Worm (Caenorhabditis elegans) whole organism, L2 larva: ENCODE results near the gene F20G2.1.

Experiments used
- C34F6.9 ChIP-seq: fragments of 150-350 bp; optimal IDR thresholded peaks from 2 replicates; lab custom pipeline; 2014; ENCODE audit warnings: missing biosample characterization, missing genetic modification characterization
- F13H6.1 ChIP-seq: sonication (generic microtip); optimal IDR thresholded peaks from 2 replicates; lab custom pipeline; 2016; ENCODE audit warnings: missing genetic modification characterization, missing compliant biosample characterization
- R02D3.7 ChIP-seq: fragments of 150-350 bp; optimal IDR thresholded peaks from 2 replicates; lab custom pipeline; 2014; ENCODE audit warnings: missing biosample characterization, missing genetic modification characterization
- Y55F3AM.14 ChIP-seq: fragments of 200-800 bp; sonication (Bioruptor generic); optimal IDR thresholded peaks from 2 replicates; lab custom pipeline; 2018; ENCODE audit warnings: mild to moderate bottlenecking, missing genetic modification characterization, missing compliant biosample characterization
- ZK546.5 ChIP-seq: sonication (generic microtip); optimal IDR thresholded peaks from 2 replicates; lab custom pipeline; 2017; ENCODE audit warnings: missing biosample characterization, missing genetic modification characterization
- aly-2 ChIP-seq: fragments of 150-350 bp; optimal IDR thresholded peaks from 2 replicates; lab custom pipeline; 2014; ENCODE audit warnings: missing biosample characterization, missing genetic modification characterization
- ama-1 ChIP-seq: fragments of 150-350 bp; optimal IDR thresholded peaks from 2 replicates; lab custom pipeline; 2018; ENCODE audit warnings: inconsistent platforms
- blmp-1 ChIP-seq: sonication (generic microtip); optimal IDR thresholded peaks from 2 replicates; lab custom pipeline; 2017; ENCODE audit warnings: missing genetic modification characterization, mild to moderate bottlenecking, missing compliant biosample characterization, antibody characterized with exemption, moderate library complexity; ENCODE audit not compliant: insufficient read depth
- ceh-82 ChIP-seq: fragments of 150-350 bp; optimal IDR thresholded peaks from 2 replicates; lab custom pipeline; 2014; ENCODE audit warnings: missing biosample characterization, missing genetic modification characterization
- crh-2 ChIP-seq: sonication (generic microtip); optimal IDR thresholded peaks from 2 replicates; lab custom pipeline; 2017; ENCODE audit warnings: missing biosample characterization, missing genetic modification characterization
- dmd-4 ChIP-seq: sonication (generic microtip); optimal IDR thresholded peaks from 2 replicates; lab custom pipeline; 2017; ENCODE audit warnings: missing biosample characterization, missing genetic modification characterization
- egl-27 ChIP-seq: sonication (generic microtip); optimal IDR thresholded peaks from 3 replicates; lab custom pipeline; 2017; ENCODE audit warnings: missing biosample characterization, missing genetic modification reagents, missing genetic modification characterization
- elt-1 ChIP-seq: fragments of 150-350 bp; optimal IDR thresholded peaks from 2 replicates; lab custom pipeline; 2014; ENCODE audit warnings: missing biosample characterization, missing genetic modification characterization
- elt-3 ChIP-seq: sonication (generic microtip); optimal IDR thresholded peaks from 2 replicates; lab custom pipeline; 2017; ENCODE audit warnings: missing biosample characterization, missing genetic modification characterization
- fos-1 ChIP-seq: fragments of 150-350 bp; optimal IDR thresholded peaks from 2 replicates; lab custom pipeline; 2014; ENCODE audit warnings: missing biosample characterization, missing genetic modification characterization
- gmeb-1 ChIP-seq: fragments of 150-350 bp; optimal IDR thresholded peaks from 2 replicates; lab custom pipeline; 2014; ENCODE audit warnings: missing biosample characterization, missing genetic modification characterization
- lin-11 ChIP-seq: fragments of 150-350 bp; sonication (generic microtip); optimal IDR thresholded peaks from 2 replicates; lab custom pipeline; 2014; ENCODE audit warnings: missing biosample characterization, missing genetic modification characterization, inconsistent platforms, mixed read lengths
- lin-13 ChIP-seq: fragments of 150-350 bp; optimal IDR thresholded peaks from 2 replicates; lab custom pipeline; 2014; ENCODE audit warnings: missing biosample characterization, missing genetic modification reagents, missing genetic modification characterization
- lin-39 ChIP-seq: fragments of 150-350 bp; optimal IDR thresholded peaks from 2 replicates; lab custom pipeline; 2014; ENCODE audit warnings: missing biosample characterization, missing genetic modification reagents, missing genetic modification characterization
- lsy-2 ChIP-seq, 2 experiments: fragments of 150-350 bp in 1 of 2; sonication (generic microtip) in 1 of 2; optimal IDR thresholded peaks; 2 replicates each; lab custom pipeline; 2014 to 2017; ENCODE audit warnings: missing biosample characterization in 2 of 2, missing genetic modification characterization in 2 of 2
- mab-5 ChIP-seq: fragments of 150-350 bp; optimal IDR thresholded peaks from 2 replicates; lab custom pipeline; 2014; ENCODE audit warnings: missing biosample characterization, missing genetic modification characterization
- mbf-1 ChIP-seq: sonication (generic microtip); optimal IDR thresholded peaks from 2 replicates; lab custom pipeline; 2017; ENCODE audit warnings: missing biosample characterization, missing genetic modification characterization
- nhr-11 ChIP-seq: fragments of 150-350 bp; optimal IDR thresholded peaks from 2 replicates; lab custom pipeline; 2014; ENCODE audit warnings: missing biosample characterization, missing genetic modification characterization
- nhr-12 ChIP-seq: fragments of 150-350 bp; optimal IDR thresholded peaks from 2 replicates; lab custom pipeline; 2014; ENCODE audit warnings: missing biosample characterization, missing genetic modification characterization
- nhr-129 ChIP-seq: fragments of 150-350 bp; optimal IDR thresholded peaks from 2 replicates; lab custom pipeline; 2014; ENCODE audit warnings: missing biosample characterization, missing genetic modification characterization
- nhr-21 ChIP-seq: fragments of 150-350 bp; optimal IDR thresholded peaks from 2 replicates; lab custom pipeline; 2014; ENCODE audit warnings: missing biosample characterization, missing genetic modification characterization
- nhr-237 ChIP-seq: fragments of 150-350 bp; optimal IDR thresholded peaks from 2 replicates; lab custom pipeline; 2014; ENCODE audit warnings: missing biosample characterization, missing genetic modification characterization
- nhr-25 ChIP-seq: fragments of 150-350 bp; sonication (generic microtip); optimal IDR thresholded peaks from 3 replicates; lab custom pipeline; 2014; ENCODE audit warnings: missing biosample characterization, missing genetic modification characterization
- nhr-6 ChIP-seq: fragments of 150-350 bp; optimal IDR thresholded peaks from 2 replicates; lab custom pipeline; 2014; ENCODE audit warnings: missing biosample characterization, missing genetic modification characterization
- peb-1 ChIP-seq: fragments of 150-350 bp; optimal IDR thresholded peaks from 2 replicates; lab custom pipeline; 2014; ENCODE audit warnings: missing biosample characterization, missing genetic modification characterization
- sem-4 ChIP-seq: fragments of 150-350 bp; optimal IDR thresholded peaks from 2 replicates; lab custom pipeline; 2014; ENCODE audit warnings: missing biosample characterization, missing genetic modification reagents, missing genetic modification characterization
- skn-1 ChIP-seq: sonication (generic microtip); optimal IDR thresholded peaks from 2 replicates; lab custom pipeline; 2017; ENCODE audit warnings: missing biosample characterization, missing genetic modification characterization
- sma-3 ChIP-seq: sonication (generic microtip); optimal IDR thresholded peaks from 2 replicates; lab custom pipeline; 2016; ENCODE audit warnings: missing genetic modification reagents, missing genetic modification characterization, missing compliant biosample characterization
- sma-9 ChIP-seq, 2 experiments: fragments of 150-350 bp in 1 of 2; sonication (generic microtip) in 1 of 2; optimal IDR thresholded peaks; 2 replicates each; lab custom pipeline; 2014 to 2016; ENCODE audit warnings: missing genetic modification characterization in 2 of 2, mild to moderate bottlenecking in 1 of 2, missing biosample characterization in 1 of 2, missing compliant biosample characterization in 1 of 2, missing genetic modification reagents in 1 of 2, moderate library complexity in 1 of 2
- snpc-4 ChIP-seq: fragments of 150-350 bp; optimal IDR thresholded peaks from 2 replicates; lab custom pipeline; 2014; ENCODE audit warnings: missing biosample characterization, missing genetic modification characterization
- unc-39 ChIP-seq: fragments of 150-350 bp; optimal IDR thresholded peaks from 2 replicates; lab custom pipeline; 2014; ENCODE audit warnings: missing biosample characterization, missing genetic modification characterization
- unc-55 ChIP-seq: fragments of 150-350 bp; sonication (generic microtip); optimal IDR thresholded peaks from 3 replicates; lab custom pipeline; 2014; ENCODE audit warnings: missing biosample characterization, missing genetic modification reagents, missing genetic modification characterization
- zag-1 ChIP-seq: fragments of 150-350 bp; optimal IDR thresholded peaks from 2 replicates; lab custom pipeline; 2014; ENCODE audit warnings: missing biosample characterization, missing genetic modification characterization
- ztf-11 ChIP-seq: sonication (generic microtip); optimal IDR thresholded peaks from 2 replicates; lab custom pipeline; 2017; ENCODE audit warnings: missing biosample characterization, missing genetic modification characterization
- ztf-4 ChIP-seq: fragments of 150-350 bp; optimal IDR thresholded peaks from 2 replicates; lab custom pipeline; 2014; ENCODE audit warnings: missing biosample characterization, missing genetic modification characterization

Gene F20G2.1

DNA sequence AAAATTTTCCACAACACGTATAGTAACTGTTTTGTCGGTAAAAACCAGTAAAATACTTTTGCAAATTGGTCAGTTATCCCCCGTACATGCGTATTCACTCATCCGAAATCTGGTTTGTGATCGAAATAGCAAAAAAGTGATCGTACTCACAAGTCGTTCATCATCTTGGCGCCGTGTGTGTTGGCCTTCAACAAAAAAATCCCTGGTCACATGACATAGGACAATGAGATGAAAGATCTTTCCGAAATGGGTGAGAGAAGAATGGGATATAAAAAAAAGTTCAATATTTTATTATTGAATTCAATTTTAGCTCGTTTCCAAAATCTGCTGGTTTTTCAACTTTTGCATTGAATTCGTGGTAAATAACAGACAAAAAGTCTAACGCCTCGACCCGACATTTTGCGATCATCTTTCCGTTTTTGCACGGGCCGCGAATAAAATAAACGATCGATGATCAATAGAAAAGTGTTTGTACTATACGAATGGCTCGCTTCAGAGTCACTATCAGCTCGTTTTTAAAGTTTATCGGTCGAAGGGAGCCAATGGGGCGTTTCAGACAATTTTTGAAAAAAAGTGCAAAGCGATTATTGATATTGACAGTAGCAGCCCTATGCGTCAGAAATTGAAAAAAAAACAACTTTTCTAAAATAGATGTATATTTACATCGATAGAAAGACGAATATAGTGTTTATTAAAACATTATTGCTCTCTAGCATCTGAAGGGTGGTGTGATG, 34.7 kb upstream of the F20G2.1 start:
- peak; percentile 65 for TF ChIP-seq nhr-25
- TF ChIP-seq blmp-1 (tag; lab: Kevin White, UChicago) = peak; percentile 6
- peak; percentile 9 for TF ChIP-seq fos-1 (tag; lab: Kevin White, UChicago)
- TF ChIP-seq nhr-21 = peak; percentile 39
- no peak for TF ChIP-seq R02D3.7
- no peak for TF ChIP-seq lin-11 (tag; lab: Kevin White, UChicago)
- TF ChIP-seq Y55F3AM.14 (GFP tag; lab: Kevin White, UChicago) = no peak
- no peak for TF ChIP-seq ceh-82
- TF ChIP-seq F13H6.1 (tag; lab: Kevin White, UChicago) = peak; percentile 19
- TF ChIP-seq crh-2 (tag; lab: Kevin White, UChicago) = peak; percentile 10
- TF ChIP-seq snpc-4 (tag; lab: Kevin White, UChicago) = no peak
- TF ChIP-seq lsy-2 (tag; optimal IDR thresholded peaks at IDR 0.05; lab: Kevin White, UChicago) = no peak
- peak; percentile 50 for TF ChIP-seq nhr-129 (tag; lab: Kevin White, UChicago)
- no peak for TF ChIP-seq ztf-11 (tag; lab: Kevin White, UChicago)
- peak; percentile 67 for TF ChIP-seq sma-9 (GFP tag; optimal IDR thresholded peaks at IDR 0.05; lab: Kevin White, UChicago)
- no peak for TF ChIP-seq sma-9 (tag; optimal IDR thresholded peaks at IDR 0.05; lab: Kevin White, UChicago)
- TF ChIP-seq sem-4 (tag; lab: Kevin White, UChicago) = peak; percentile 23
- no peak for TF ChIP-seq skn-1 (tag; lab: Kevin White, UChicago)

DNA sequence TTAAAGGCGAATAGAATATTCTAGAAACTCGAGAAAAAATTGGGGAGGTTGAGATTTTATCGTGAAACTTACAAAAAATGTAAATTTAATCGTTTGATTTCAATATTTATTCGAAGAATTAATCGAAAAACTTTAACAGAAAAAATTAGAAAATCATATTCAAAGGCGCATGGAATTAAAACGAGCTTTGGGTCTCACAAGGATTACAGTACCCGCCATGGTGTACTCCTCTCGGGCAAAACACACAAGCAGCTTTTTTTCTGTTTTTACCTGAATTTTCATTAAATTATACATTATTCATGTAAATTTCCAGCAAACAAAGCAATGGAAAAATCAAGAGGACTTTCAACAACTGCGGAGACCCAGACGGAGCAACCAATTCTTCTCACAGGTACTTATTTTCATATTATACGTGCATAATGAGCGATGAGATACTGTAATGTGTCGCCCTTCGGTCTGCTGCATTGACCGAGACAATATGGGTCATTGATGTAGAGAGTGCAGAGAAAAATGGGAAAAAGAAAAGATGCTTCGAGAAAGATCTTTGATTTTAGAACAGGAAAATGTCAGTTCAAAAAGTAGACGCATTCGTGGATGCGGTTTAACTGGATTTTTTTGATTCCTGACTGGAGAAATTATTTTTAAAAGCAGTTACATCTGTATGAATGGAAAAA, 34.0 kb upstream of the F20G2.1 start, which contains the start of the genes F53C11.4 and F53C11.5:
F53C11.4 (minus strand) TSS at position 128 of the 674 bp plus-strand sequence.
F53C11.5 (plus strand) TSS at position 325 of the 674 bp plus-strand sequence.
- TF ChIP-seq peb-1 (tag; lab: Kevin White, UChicago) (no peak), nhr-12 (no peak), blmp-1 (tag; lab: Kevin White, UChicago) (no peak), C34F6.9 (tag; lab: Kevin White, UChicago) (peak; percentile 71), unc-55 (GFP tag; lab: Kevin White, UChicago) (no peak), ceh-82 (no peak), elt-3 (tag; lab: Kevin White, UChicago) (no peak), nhr-6 (tag; lab: Kevin White, UChicago) (no peak), gmeb-1 (peak; percentile 17), ztf-11 (tag; lab: Kevin White, UChicago) (no peak), R02D3.7 (no peak), fos-1 (tag; lab: Kevin White, UChicago) (peak; percentile 59), ZK546.5 (tag; lab: Kevin White, UChicago) (no peak), lsy-2 (tag; optimal IDR thresholded peaks at IDR 0.05; lab: Kevin White, UChicago) (peak in 1 of 2 experiments; percentile 77), skn-1 (tag; lab: Kevin White, UChicago) (no peak), snpc-4 (tag; lab: Kevin White, UChicago) (no peak), nhr-129 (tag; lab: Kevin White, UChicago) (peak; percentile 13), crh-2 (tag; lab: Kevin White, UChicago) (peak; percentile 49), aly-2 (no peak), unc-39 (tag; lab: Kevin White, UChicago) (no peak), mbf-1 (tag; lab: Kevin White, UChicago) (no peak), ama-1 (lab: Kevin White, UChicago) (peak; percentile 32), egl-27 (tag; lab: Kevin White, UChicago) (peak; percentile 0), Y55F3AM.14 (GFP tag; lab: Kevin White, UChicago) (no peak), sma-3 (GFP tag; lab: Kevin White, UChicago) (peak; percentile 94), dmd-4 (tag; lab: Kevin White, UChicago) (no peak), nhr-11 (tag; lab: Kevin White, UChicago) (no peak), lin-13 (GFP tag; lab: Kevin White, UChicago) (peak; percentile 16), nhr-237 (tag; lab: Kevin White, UChicago) (no peak), zag-1 (tag; lab: Kevin White, UChicago) (no peak), sma-9 (GFP tag; optimal IDR thresholded peaks at IDR 0.05; lab: Kevin White, UChicago) (peak; percentile 94), sma-9 (tag; optimal IDR thresholded peaks at IDR 0.05; lab: Kevin White, UChicago) (no peak), F13H6.1 (tag; lab: Kevin White, UChicago) (peak; percentile 26), ztf-4 (tag; lab: Kevin White, UChicago) (no peak), mab-5 (tag; lab: Kevin White, UChicago) (no peak), elt-1 (no peak), lin-39 (tag; lab: Kevin White, UChicago) (no peak)
